Fruit fly (Drosophila melanogaster): ENCODE measurements around the gene CG32115.

dm6 chr3L:12884680-12885079 lies 28.8 kb downstream of the CG32115 start, which contains the start of gene CG14120:
- no peak for TF ChIP-seq CG3032 (tag; optimal IDR thresholded peaks at IDR 0.05)
- TF ChIP-seq Met (GFP tag; optimal IDR thresholded peaks at IDR 0.05) = no peak
- TF ChIP-seq Hr39 (GFP tag; optimal IDR thresholded peaks at IDR 0.05) = no peak
- no peak for TF ChIP-seq CG11902 (GFP tag; optimal IDR thresholded peaks at IDR 0.05)
- TF ChIP-seq CG8319 (GFP tag; optimal IDR thresholded peaks at IDR 0.05) = no peak
- TF ChIP-seq fd85E (GFP tag; optimal IDR thresholded peaks at IDR 0.05) = no peak
- no peak for TF ChIP-seq Sox102F (GFP tag; optimal IDR thresholded peaks at IDR 0.05)
- TF ChIP-seq net (GFP tag; optimal IDR thresholded peaks at IDR 0.05) = no peak
- no peak for TF ChIP-seq fkh (GFP tag; optimal IDR thresholded peaks at IDR 0.05)
- no peak for TF ChIP-seq esn (GFP tag; optimal IDR thresholded peaks at IDR 0.05)
